Fruit fly (Drosophila melanogaster): ENCODE data around the gene CG46316.

Gene CG46316

DNA sequence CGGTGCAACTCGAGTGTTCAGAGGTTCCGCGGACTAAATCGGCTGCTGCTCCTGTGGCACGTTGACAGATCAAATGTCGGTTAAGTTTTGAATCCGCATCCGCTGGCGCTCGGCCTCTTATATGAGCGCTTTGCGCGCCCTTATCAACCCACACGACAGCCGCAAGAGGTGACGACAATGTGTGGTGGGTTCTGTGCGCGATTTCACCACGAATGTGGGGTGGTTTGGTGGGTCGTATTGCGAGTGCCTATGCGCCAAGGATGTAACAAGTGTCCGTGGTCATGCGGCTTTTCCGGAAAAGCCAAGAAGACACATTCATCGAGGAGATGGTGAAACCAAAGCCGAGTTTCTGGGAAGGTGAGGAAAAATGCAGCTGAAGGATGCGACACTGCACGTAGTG lies 52.4 kb downstream of the CG46316 start, which contains the start of gene AstA:
Gene AstA (minus strand): TSS at position 101 of the 400 bp plus-strand sequence.
- no peak for TF ChIP-seq CG17801 (GFP tag; optimal IDR thresholded peaks at IDR 0.05; ENCODE audit: partially characterized antibody)

DNA sequence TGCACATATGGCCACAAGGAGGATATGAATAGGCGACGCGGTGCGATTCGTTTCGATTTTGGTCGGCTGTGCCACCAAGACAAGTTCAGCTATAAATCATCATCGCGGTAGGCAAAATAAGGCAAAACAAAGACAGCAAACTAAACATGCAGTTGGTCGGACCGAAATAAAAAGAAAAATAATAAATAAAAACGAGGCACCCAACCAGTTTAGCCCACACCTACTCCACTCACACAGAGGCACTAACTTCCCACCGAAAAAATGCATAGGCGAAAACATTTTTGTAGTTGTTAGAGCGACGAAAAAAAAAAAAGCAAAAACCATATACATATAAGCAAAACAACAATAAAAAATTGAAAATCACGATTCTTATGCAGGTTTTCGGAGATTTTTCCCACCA lies 54.1 kb downstream of the CG46316 start:
- no peak for TF ChIP-seq CG17801 (GFP tag; optimal IDR thresholded peaks at IDR 0.05; ENCODE audit: partially characterized antibody)

Measured in ovary, adult (tissue).